Worm (Caenorhabditis elegans) whole organism, early embryonic: Measurements from ENCODE around the gene set-23.

Experiments
- ama-1 ChIP-seq: fragments of 150-350 bp; optimal IDR thresholded peaks from 2 replicates; lab custom pipeline; 2014
- ets-7 ChIP-seq: sonication (generic microtip); optimal IDR thresholded peaks from 2 replicates; lab custom pipeline; 2016; ENCODE audit warnings: missing genotype, missing genetic modification characterization, missing compliant biosample characterization
- flt-1 ChIP-seq: fragments of 200-800 bp; sonication (Bioruptor generic); IDR thresholded peaks from 2 replicates; pipeline ENCODE4 v1.3.6; 2022; ENCODE audit warnings: missing genetic modification characterization, missing compliant biosample characterization
- hmbx-1 ChIP-seq: sonication (generic microtip); optimal IDR thresholded peaks from 2 replicates; lab custom pipeline; 2016; ENCODE audit warnings: mild to moderate bottlenecking, missing genetic modification characterization, missing compliant biosample characterization
- hnd-1 ChIP-seq: sonication (generic microtip); optimal IDR thresholded peaks from 2 replicates; lab custom pipeline; 2016; ENCODE audit warnings: missing genetic modification characterization, missing compliant biosample characterization
- tbx-11 ChIP-seq: fragments of 200-800 bp; sonication (Bioruptor generic); IDR thresholded peaks from 2 replicates; pipeline ENCODE4 v1.3.6; 2022; ENCODE audit warnings: missing genetic modification characterization, missing compliant biosample characterization
- tbx-37 ChIP-seq: fragments of 200-800 bp; sonication (Bioruptor generic); conservative IDR thresholded peaks from 2 replicates; pipeline ENCODE4 v1.3.6; 2022; ENCODE audit warnings: missing genetic modification reagents, missing genetic modification characterization, missing compliant biosample characterization

ce11 chrIV:1632593-1632992 is 31.1 kb downstream of the set-23 start:
- TF ChIP-seq hnd-1 (tag; lab: Kevin White, UChicago) (no peak), tbx-37 (GFP tag; lab: Robert Waterston, UW) (no peak), ama-1 (lab: Kevin White, UChicago) (no peak), tbx-11 (GFP tag; lab: Robert Waterston, UW) (no peak), ets-7 (no peak), hmbx-1 (tag; lab: Kevin White, UChicago) (no peak), flt-1 (GFP tag; lab: Robert Waterston, UW) (no peak)
